Comparison of ENCODE assay signal across 2 fruit fly cellular contexts in the genomic region with DNA sequence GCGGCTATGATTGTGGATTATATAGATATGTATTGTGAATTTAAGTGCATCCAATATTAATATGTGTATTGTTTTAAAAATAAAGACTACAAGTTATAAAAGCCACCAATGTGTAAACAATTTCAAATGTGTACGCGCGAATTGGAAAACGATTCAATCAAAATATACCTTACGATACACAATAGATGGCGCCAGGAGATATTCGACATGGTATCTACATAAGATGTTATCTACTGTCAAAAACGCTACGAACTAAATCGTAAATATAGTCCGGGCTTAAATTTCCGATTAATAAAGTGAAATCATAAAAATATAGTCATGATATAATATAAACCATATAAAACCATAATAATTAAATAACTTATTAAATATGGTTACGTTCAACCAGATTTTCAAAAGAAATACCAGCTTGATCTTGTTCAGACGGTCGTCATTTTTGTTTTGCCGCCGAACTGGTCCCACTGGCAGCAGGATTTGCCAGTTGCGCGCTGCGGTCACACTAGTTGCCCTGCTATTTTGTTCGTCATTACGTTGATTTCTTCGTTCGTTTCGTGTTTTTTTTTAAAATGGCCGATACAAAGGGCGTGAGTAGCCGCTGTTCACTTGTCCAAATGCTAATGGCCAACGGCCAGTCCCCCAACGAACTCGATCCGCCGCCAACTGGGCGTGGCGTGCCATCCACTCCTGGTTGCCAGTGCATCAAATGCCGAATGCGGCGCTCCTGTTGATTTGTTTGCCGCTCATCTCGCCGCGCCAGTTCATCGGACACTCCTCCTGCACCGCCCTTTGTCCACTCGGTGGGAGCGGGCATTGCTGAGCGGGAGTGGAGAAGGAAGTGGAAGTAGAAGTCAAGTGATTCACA.
TF ChIP-seq lines count a peak whose summit lies in the region.

A gene (plus strand): TSS at position 477 of the 862 bp plus-strand sequence.

TF ChIP-seq in whole organism, embryonic, 481 proteins besides CTCF, POLR2A, EP300 and RAD21 (continued from another document and continues in another):
- TF ChIP-seq gsb-n (tag; optimal IDR thresholded peaks at IDR 0.05; lab: Kevin White, UChicago) = no peak
- peak; percentile 86 for TF ChIP-seq Lhr (GFP tag; optimal IDR thresholded peaks at IDR 0.05; lab: Kevin White, UChicago)
- TF ChIP-seq CG34422 (GFP tag; IDR thresholded peaks at IDR 0.05; lab: Robert Waterston, UW) = peak; percentile 22; the same call in 1 of the 3 replicates
- TF ChIP-seq prd (optimal IDR thresholded peaks at IDR 0.05; lab: Kevin White, UChicago) = no peak
- TF ChIP-seq prd (GFP tag; IDR thresholded peaks at IDR 0.05; lab: Robert Waterston, UW) = no peak
- TF ChIP-seq HLH54F (GFP tag; optimal IDR thresholded peaks at IDR 0.05; lab: Kevin White, UChicago) = no peak
- peak; percentile 40 for TF ChIP-seq BEAF-32 (GFP tag; optimal IDR thresholded peaks at IDR 0.05; lab: Kevin White, UChicago)
- TF ChIP-seq Nf-YC (tag; optimal IDR thresholded peaks at IDR 0.05; lab: Kevin White, UChicago) = peak; percentile 10
- TF ChIP-seq H2.0 (GFP tag; IDR thresholded peaks at IDR 0.05; lab: Robert Waterston, UW) = no peak
- TF ChIP-seq Pdp1 (GFP tag; optimal IDR thresholded peaks at IDR 0.05; lab: Kevin White, UChicago) = peak in 1 of 2 experiments; percentile 18
- TF ChIP-seq Eip74EF (GFP tag; optimal IDR thresholded peaks at IDR 0.05; lab: Kevin White, UChicago) = no peak
- TF ChIP-seq tio (GFP tag; optimal IDR thresholded peaks at IDR 0.05; lab: Kevin White, UChicago) = no peak
- peak; percentile 54 for TF ChIP-seq CG12659 (GFP tag; optimal IDR thresholded peaks at IDR 0.05; lab: Kevin White, UChicago)
- TF ChIP-seq CG5180 (GFP tag; optimal IDR thresholded peaks at IDR 0.05; lab: Kevin White, UChicago) = no peak
- TF ChIP-seq CG7745 (tag; optimal IDR thresholded peaks at IDR 0.05; lab: Kevin White, UChicago) = no peak
- peak; percentile 28 for TF ChIP-seq stwl (tag; optimal IDR thresholded peaks at IDR 0.05; lab: Kevin White, UChicago)
- peak; percentile 49; the same call in 1 of the 2 replicates for TF ChIP-seq amos (GFP tag; IDR thresholded peaks at IDR 0.05; lab: Robert Waterston, UW; ENCODE audit: partially characterized antibody)
- no peak for TF ChIP-seq bcd (GFP tag; optimal IDR thresholded peaks at IDR 0.05; lab: Kevin White, UChicago)
- TF ChIP-seq CG13287 (GFP tag; IDR thresholded peaks at IDR 0.05; lab: Robert Waterston, UW; ENCODE audit: partially characterized antibody) = peak; percentile 31; the same call in 1 of the 2 replicates
- no peak for TF ChIP-seq psq (GFP tag; optimal IDR thresholded peaks at IDR 0.05; lab: Kevin White, UChicago)
- peak; percentile 77 for TF ChIP-seq pzg (GFP tag; optimal IDR thresholded peaks at IDR 0.05; lab: Kevin White, UChicago)
- no peak for TF ChIP-seq Oaz (GFP tag; IDR thresholded peaks at IDR 0.05; lab: Robert Waterston, UW)
- TF ChIP-seq grn (GFP tag; optimal IDR thresholded peaks at IDR 0.05; lab: Kevin White, UChicago) = no peak
- peak; percentile 78 for TF ChIP-seq Dp (GFP tag; optimal IDR thresholded peaks at IDR 0.05; lab: Kevin White, UChicago)
- peak; percentile 66 for TF ChIP-seq Jarid2 (GFP tag; optimal IDR thresholded peaks at IDR 0.05; lab: Kevin White, UChicago)
- no peak for TF ChIP-seq CG43689 (GFP tag; IDR thresholded peaks at IDR 0.05; lab: Robert Waterston, UW)
- peak; percentile 43 for TF ChIP-seq CG3847 (GFP tag; IDR thresholded peaks at IDR 0.05; lab: Robert Waterston, UW)
- no peak for TF ChIP-seq CG34376 (GFP tag; optimal IDR thresholded peaks at IDR 0.05; lab: Kevin White, UChicago)
- TF ChIP-seq Usf (GFP tag; optimal IDR thresholded peaks at IDR 0.05; lab: Kevin White, UChicago) = no peak
- TF ChIP-seq sd (tag; optimal IDR thresholded peaks at IDR 0.05; lab: Kevin White, UChicago) = no peak
- no peak for TF ChIP-seq br (optimal IDR thresholded peaks at IDR 0.05; lab: Kevin White, UChicago)
- TF ChIP-seq Med (GFP tag; lab: Kevin White, UChicago) = peak; percentile 9
- TF ChIP-seq CG2678 (tag; optimal IDR thresholded peaks at IDR 0.05; lab: Kevin White, UChicago) = no peak
- peak; percentile 13 for TF ChIP-seq pita (GFP tag; optimal IDR thresholded peaks at IDR 0.05; lab: Kevin White, UChicago)
- TF ChIP-seq bsh (GFP tag; optimal IDR thresholded peaks at IDR 0.05; lab: Kevin White, UChicago) = peak in 1 of 2 experiments; percentile 4
- TF ChIP-seq Sin3A (optimal IDR thresholded peaks at IDR 0.05; lab: Kevin White, UChicago) = peak; percentile 14
- TF ChIP-seq CG17385 (GFP tag; optimal IDR thresholded peaks at IDR 0.05; lab: Kevin White, UChicago) = no peak
- TF ChIP-seq CG17361 (GFP tag; IDR thresholded peaks at IDR 0.05; lab: Robert Waterston, UW) = no peak; the same call in 2 of the 3 replicates
- no peak for TF ChIP-seq CG8089 (GFP tag; optimal IDR thresholded peaks at IDR 0.05; lab: Kevin White, UChicago)
- peak; percentile 54 for TF ChIP-seq MESR4 (GFP tag; optimal IDR thresholded peaks at IDR 0.05; lab: Kevin White, UChicago)
- no peak for TF ChIP-seq gsb (GFP tag; IDR thresholded peaks at IDR 0.05; lab: Robert Waterston, UW)
- peak; percentile 64 for TF ChIP-seq CG15514 (GFP tag; optimal IDR thresholded peaks at IDR 0.05; lab: Kevin White, UChicago)
- TF ChIP-seq schlank (tag; optimal IDR thresholded peaks at IDR 0.05; lab: Kevin White, UChicago) = no peak
- peak; percentile 30; the same call in 1 of the 3 replicates for TF ChIP-seq knrl (GFP tag; IDR thresholded peaks at IDR 0.05; lab: Robert Waterston, UW; ENCODE audit: partially characterized antibody)
- TF ChIP-seq ro (GFP tag; IDR thresholded peaks at IDR 0.05; lab: Robert Waterston, UW) = no peak
- no peak for TF ChIP-seq dmrt99B (tag; optimal IDR thresholded peaks at IDR 0.05; lab: Kevin White, UChicago)
- no peak for TF ChIP-seq CG4730 (GFP tag; IDR thresholded peaks at IDR 0.05; lab: Robert Waterston, UW)
- peak; percentile 47 for TF ChIP-seq CG15601 (tag; optimal IDR thresholded peaks at IDR 0.05; lab: Kevin White, UChicago)
- TF ChIP-seq CG10267 (tag; optimal IDR thresholded peaks at IDR 0.05; lab: Kevin White, UChicago) = peak; percentile 43
- peak; percentile 16 for TF ChIP-seq CoRest (tag; optimal IDR thresholded peaks at IDR 0.05; lab: Kevin White, UChicago)
- peak; percentile 79 for TF ChIP-seq gfzf (GFP tag; optimal IDR thresholded peaks at IDR 0.05; lab: Kevin White, UChicago)
- no peak for TF ChIP-seq Dbx (GFP tag; IDR thresholded peaks at IDR 0.05; lab: Robert Waterston, UW)
- no peak for TF ChIP-seq CG8944 (GFP tag; optimal IDR thresholded peaks at IDR 0.05; lab: Kevin White, UChicago)
- no peak for TF ChIP-seq CG1647 (GFP tag; optimal IDR thresholded peaks at IDR 0.05; lab: Kevin White, UChicago)
- peak; percentile 11 for TF ChIP-seq CG8290 (GFP tag; optimal IDR thresholded peaks at IDR 0.05; lab: Kevin White, UChicago)
- TF ChIP-seq CG8290 (tag; optimal IDR thresholded peaks at IDR 0.05; lab: Kevin White, UChicago) = no peak
- TF ChIP-seq CG2712 (tag; optimal IDR thresholded peaks at IDR 0.05; lab: Kevin White, UChicago) = peak; percentile 29
- TF ChIP-seq CG9797 (GFP tag; optimal IDR thresholded peaks at IDR 0.05; lab: Kevin White, UChicago) = peak; percentile 94
- no peak for TF ChIP-seq tna (GFP tag; IDR thresholded peaks at IDR 0.05; lab: Robert Waterston, UW; ENCODE audit: partially characterized antibody)
- peak; percentile 4 for TF ChIP-seq Ets97D (GFP tag; optimal IDR thresholded peaks at IDR 0.05; lab: Kevin White, UChicago)

TF ChIP-seq in whole organism, prepupa, 60 proteins besides CTCF, POLR2A, EP300 and RAD21 (continued from another document):
- no peak for TF ChIP-seq Met (GFP tag; optimal IDR thresholded peaks at IDR 0.05; lab: Kevin White, UChicago)
- no peak for TF ChIP-seq Eip75B (GFP tag; optimal IDR thresholded peaks at IDR 0.05; lab: Kevin White, UChicago)
- peak; percentile 77 for TF ChIP-seq svp (GFP tag; lab: Kevin White, UChicago)
- TF ChIP-seq CG11902 (GFP tag; optimal IDR thresholded peaks at IDR 0.05; lab: Kevin White, UChicago) = no peak
- no peak for TF ChIP-seq CG7368 (GFP tag; optimal IDR thresholded peaks at IDR 0.05; lab: Kevin White, UChicago)
